Worm (Caenorhabditis elegans): Measurements from ENCODE around the gene F25E5.2.

Gene F25E5.2

DNA sequence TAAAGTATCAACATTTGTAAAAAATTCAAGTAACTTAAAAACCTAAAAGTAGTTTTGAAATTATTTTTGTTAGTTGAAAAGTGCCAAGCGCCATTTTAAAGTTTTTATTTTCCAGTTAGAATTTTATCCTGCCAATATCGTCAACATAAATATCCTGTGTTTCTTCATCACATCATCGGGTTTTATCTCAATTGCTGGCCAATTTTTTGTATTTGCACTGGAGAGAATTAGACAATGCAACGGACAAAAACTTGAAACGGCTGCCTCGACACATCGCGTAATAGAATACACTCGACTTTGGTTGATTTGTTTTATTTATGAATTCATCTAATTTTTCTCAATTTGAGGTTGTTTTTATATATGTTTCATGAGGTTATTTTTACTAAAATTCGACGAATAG is at the start of gene F25E5.2:
TSS of gene F25E5.2 (plus strand) at position 301 of the 400 bp plus-strand sequence.
- TF ChIP-seq tab-1 (GFP tag; IDR thresholded peaks at IDR 0.05) (no peak), med-1 (GFP tag; optimal IDR thresholded peaks at IDR 0.05; ENCODE audit: insufficient read depth) (no peak), cog-1 (tag; optimal IDR thresholded peaks at IDR 0.05) (no peak), flt-1 (GFP tag; IDR thresholded peaks at IDR 0.05) (no peak), ztf-29 (GFP tag; IDR thresholded peaks at IDR 0.05) (no peak), ref-1 (GFP tag; conservative IDR thresholded peaks at IDR 0.05) (no peak), ztf-23 (GFP tag; IDR thresholded peaks at IDR 0.05) (no peak), klf-2 (GFP tag; conservative IDR thresholded peaks at IDR 0.05) (no peak), T22C8.4 (GFP tag; IDR thresholded peaks at IDR 0.05) (no peak)

DNA sequence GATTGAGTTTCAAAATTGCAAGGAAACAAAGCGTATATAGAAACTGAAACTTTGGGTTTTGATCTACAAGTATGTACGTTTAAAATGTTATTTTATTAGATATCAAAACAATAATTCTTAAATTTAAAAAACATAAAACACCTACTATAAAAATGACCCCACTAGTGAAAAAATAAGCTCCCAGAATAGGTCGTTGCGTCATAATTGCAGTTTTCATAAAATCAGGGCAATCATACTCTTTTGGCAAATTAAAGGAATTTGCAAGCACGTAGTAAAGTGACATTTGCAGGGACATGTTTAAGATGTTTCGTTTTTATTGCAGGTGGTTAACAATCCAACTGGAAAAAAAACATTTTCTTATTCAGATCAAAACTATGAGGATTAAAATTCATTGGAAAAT is 46.6 kb upstream of the F25E5.2 start, which contains the start of gene srt-6:
TSS of gene srt-6 (minus strand) at position 295 of the 400 bp plus-strand sequence.
- TF ChIP-seq tab-1 (GFP tag; IDR thresholded peaks at IDR 0.05) (no peak), med-1 (GFP tag; optimal IDR thresholded peaks at IDR 0.05; ENCODE audit: insufficient read depth) (no peak), ref-1 (GFP tag; conservative IDR thresholded peaks at IDR 0.05) (no peak), cog-1 (tag; optimal IDR thresholded peaks at IDR 0.05) (no peak), klf-2 (GFP tag; conservative IDR thresholded peaks at IDR 0.05) (no peak), T22C8.4 (GFP tag; IDR thresholded peaks at IDR 0.05) (no peak), flt-1 (GFP tag; IDR thresholded peaks at IDR 0.05) (no peak), ztf-29 (GFP tag; IDR thresholded peaks at IDR 0.05) (no peak), ztf-23 (GFP tag; IDR thresholded peaks at IDR 0.05) (no peak)

- TF ChIP-seq ztf-23 (GFP tag; IDR thresholded peaks at IDR 0.05) (no peak), cog-1 (tag; optimal IDR thresholded peaks at IDR 0.05) (no peak), ref-1 (GFP tag; conservative IDR thresholded peaks at IDR 0.05) (no peak)
These were observed 45.5 kb upstream of the F25E5.2 start, which contains the start of gene R13D7.2 for ce11 chrV:7409599-7409998. R13D7.2 (plus strand) TSS chrV:7409899.

ce11 chrV:7411695-7412094 is 43.4 kb upstream of the F25E5.2 start, which contains the start of gene str-41:
str-41 (plus strand) TSS chrV:7411995.
- TF ChIP-seq cog-1 (tag; optimal IDR thresholded peaks at IDR 0.05) = no peak

ce11 chrV:7413107-7413774 is 41.9 kb upstream of the F25E5.2 start, which contains the start of gene F18E3.11:
F18E3.11 (plus strand) TSS chrV:7413482.
- no peak for TF ChIP-seq ref-1 (GFP tag; conservative IDR thresholded peaks at IDR 0.05)

DNA sequence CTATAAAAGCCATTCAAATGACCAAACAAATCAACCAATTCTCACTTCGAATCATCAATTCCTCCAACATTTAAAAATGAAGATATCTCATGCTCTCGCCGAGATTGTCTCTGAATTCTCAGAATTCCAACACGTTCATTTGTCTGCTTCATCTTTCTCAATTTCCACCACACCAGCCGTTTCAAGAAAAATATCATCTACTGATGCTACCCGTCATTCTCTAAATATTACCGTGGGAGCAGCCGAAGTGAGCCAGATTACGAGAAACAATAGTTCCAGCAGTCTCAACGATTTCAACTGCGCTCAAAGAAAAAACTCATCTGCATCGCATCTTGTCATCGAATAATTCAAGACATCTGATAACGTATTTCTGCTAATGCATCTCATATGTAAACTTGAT is 40.2 kb upstream of the F25E5.2 start, which contains the start of gene F18E3.12:
TSS of gene F18E3.12 (plus strand) at position 77 of the 400 bp plus-strand sequence.
- TF ChIP-seq ztf-23 (GFP tag; IDR thresholded peaks at IDR 0.05) (no peak), ztf-29 (GFP tag; IDR thresholded peaks at IDR 0.05) (no peak), flt-1 (GFP tag; IDR thresholded peaks at IDR 0.05) (no peak), med-1 (GFP tag; optimal IDR thresholded peaks at IDR 0.05; ENCODE audit: insufficient read depth) (no peak), T22C8.4 (GFP tag; IDR thresholded peaks at IDR 0.05) (no peak), ref-1 (GFP tag; conservative IDR thresholded peaks at IDR 0.05) (no peak)

- no peak for TF ChIP-seq klf-2 (GFP tag; conservative IDR thresholded peaks at IDR 0.05)
- TF ChIP-seq ztf-29 (GFP tag; IDR thresholded peaks at IDR 0.05) = no peak
- TF ChIP-seq med-1 (GFP tag; optimal IDR thresholded peaks at IDR 0.05; ENCODE audit: insufficient read depth) = no peak
- TF ChIP-seq T22C8.4 (GFP tag; IDR thresholded peaks at IDR 0.05) = no peak
- TF ChIP-seq cog-1 (tag; optimal IDR thresholded peaks at IDR 0.05) = no peak
These were observed 39.2 kb upstream of the F25E5.2 start, which contains the start of gene F18E3.13 for ce11 chrV:7415780-7416428. F18E3.13 (plus strand) TSS chrV:7416164.

ce11 chrV:7416569-7416968 is 38.5 kb upstream of the F25E5.2 start:
- no peak for TF ChIP-seq med-1 (GFP tag; optimal IDR thresholded peaks at IDR 0.05; ENCODE audit: insufficient read depth)

DNA sequence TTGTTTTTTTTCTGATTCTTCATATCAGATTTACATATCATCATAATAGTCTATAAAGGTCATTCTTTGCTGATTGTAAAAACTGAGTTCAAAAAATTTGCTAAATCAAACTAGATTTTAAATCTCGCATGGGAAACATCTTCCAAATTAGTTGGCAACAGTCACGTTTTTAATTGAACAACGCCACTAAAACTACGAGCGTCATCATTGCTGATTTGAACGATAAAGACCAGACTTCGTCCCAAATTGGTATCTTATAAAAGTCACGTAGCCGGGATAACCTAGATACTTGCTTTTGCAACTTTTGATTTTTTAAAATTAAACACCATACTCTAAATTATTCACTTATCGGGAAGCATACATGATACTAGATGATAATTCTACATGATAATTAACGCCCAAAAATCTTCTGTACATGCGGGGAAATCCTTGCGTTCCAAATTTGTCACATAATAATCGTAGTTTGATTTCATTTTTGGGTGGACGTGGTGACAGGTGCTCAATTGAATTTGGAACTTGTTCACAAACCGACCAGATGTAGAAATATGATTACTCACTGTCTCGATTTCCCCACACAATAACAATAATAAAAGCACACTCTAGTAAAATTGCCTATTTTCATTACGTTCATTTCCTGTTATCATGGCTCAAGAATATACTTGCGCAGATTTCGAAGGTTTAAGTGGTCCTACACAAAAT is 37.9 kb upstream of the F25E5.2 start, which contains the start of gene srw-67:
TSS of gene srw-67 (plus strand) at position 643 of the 699 bp plus-strand sequence.
- TF ChIP-seq flt-1 (GFP tag; IDR thresholded peaks at IDR 0.05) (no peak), med-1 (GFP tag; optimal IDR thresholded peaks at IDR 0.05; ENCODE audit: insufficient read depth) (no peak), ztf-23 (GFP tag; IDR thresholded peaks at IDR 0.05) (no peak), T22C8.4 (GFP tag; IDR thresholded peaks at IDR 0.05) (no peak), klf-2 (GFP tag; conservative IDR thresholded peaks at IDR 0.05) (no peak), ztf-29 (GFP tag; IDR thresholded peaks at IDR 0.05) (no peak), tab-1 (GFP tag; IDR thresholded peaks at IDR 0.05) (no peak), ref-1 (GFP tag; conservative IDR thresholded peaks at IDR 0.05) (no peak), cog-1 (tag; optimal IDR thresholded peaks at IDR 0.05) (no peak)

DNA sequence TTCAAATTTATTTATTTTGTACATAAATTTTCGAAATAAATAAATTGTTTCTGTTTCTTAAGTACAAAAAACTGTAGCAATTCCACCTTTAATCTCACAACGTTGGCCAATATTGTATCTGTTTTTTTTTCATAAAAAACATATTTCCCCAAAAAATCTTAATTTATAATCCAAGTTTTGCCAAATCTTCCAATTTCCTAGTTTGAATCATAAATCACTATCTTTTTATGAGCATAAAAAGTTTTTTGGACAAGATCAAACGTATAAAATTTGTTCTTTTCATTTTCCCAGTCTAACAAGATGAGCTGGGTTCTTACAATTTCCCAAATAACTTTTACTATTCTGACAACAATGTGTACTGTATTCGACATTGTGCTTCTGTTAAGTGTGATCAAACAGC is 34.9 kb upstream of the F25E5.2 start, which contains the start of gene srxa-4:
TSS of gene srxa-4 (plus strand) at position 301 of the 400 bp plus-strand sequence.
- TF ChIP-seq klf-2 (GFP tag; conservative IDR thresholded peaks at IDR 0.05) = no peak
- no peak for TF ChIP-seq ref-1 (GFP tag; conservative IDR thresholded peaks at IDR 0.05)
- TF ChIP-seq cog-1 (tag; optimal IDR thresholded peaks at IDR 0.05) = no peak
- TF ChIP-seq T22C8.4 (GFP tag; IDR thresholded peaks at IDR 0.05) = no peak
- no peak for TF ChIP-seq ztf-29 (GFP tag; IDR thresholded peaks at IDR 0.05)
- TF ChIP-seq flt-1 (GFP tag; IDR thresholded peaks at IDR 0.05) = no peak
- TF ChIP-seq med-1 (GFP tag; optimal IDR thresholded peaks at IDR 0.05; ENCODE audit: insufficient read depth) = no peak
- no peak for TF ChIP-seq ztf-23 (GFP tag; IDR thresholded peaks at IDR 0.05)
- no peak for TF ChIP-seq tab-1 (GFP tag; IDR thresholded peaks at IDR 0.05)

Data from whole organism, midembryonic.